Worm (Caenorhabditis elegans) whole organism, mixed stage, embryonic: ENCODE data around the gene ntl-9.
A peak's percentile ranks its signal among the peaks of the same experiment; 100 is the strongest.

Source experiments
- M03D4.4 ChIP-seq: sonication (generic microtip); optimal IDR thresholded peaks from 2 replicates; lab custom pipeline; 2017; ENCODE audit warnings: mild to moderate bottlenecking, missing genetic modification characterization, missing compliant biosample characterization
- bed-3 ChIP-seq: fragments of 200-800 bp; sonication (Bioruptor generic); optimal IDR thresholded peaks from 3 replicates; lab custom pipeline; 2018; ENCODE audit warnings: mild to moderate bottlenecking, missing genetic modification characterization, moderate library complexity, missing compliant biosample characterization
- blmp-1 ChIP-seq: fragments of 150-350 bp; optimal IDR thresholded peaks from 2 replicates; lab custom pipeline; 2014; ENCODE audit warnings: missing biosample characterization, missing genetic modification characterization
- ceh-39 ChIP-seq: fragments of 150-350 bp; optimal IDR thresholded peaks from 2 replicates; lab custom pipeline; 2014; ENCODE audit warnings: missing biosample characterization, missing genetic modification characterization
- ceh-43 ChIP-seq: fragments of 200-800 bp; sonication (Bioruptor generic); optimal IDR thresholded peaks from 2 replicates; lab custom pipeline; 2018; ENCODE audit warnings: mild to moderate bottlenecking, missing genetic modification characterization, moderate library complexity, missing compliant biosample characterization
- ceh-83 ChIP-seq: fragments of 200-800 bp; sonication (Bioruptor generic); optimal IDR thresholded peaks from 2 replicates; lab custom pipeline; 2018; ENCODE audit warnings: mild to moderate bottlenecking, missing genetic modification characterization, missing compliant biosample characterization
- ces-1 ChIP-seq: fragments of 150-350 bp; optimal IDR thresholded peaks from 2 replicates; lab custom pipeline; 2014; ENCODE audit warnings: missing biosample characterization, missing genetic modification reagents, missing genetic modification characterization
- cnd-1 ChIP-seq: fragments of 200-800 bp; sonication (Bioruptor generic); optimal IDR thresholded peaks from 2 replicates; lab custom pipeline; 2018; ENCODE audit warnings: mild to moderate bottlenecking, missing genetic modification characterization, missing compliant biosample characterization
- drap-1 ChIP-seq: fragments of 200-800 bp; sonication (Bioruptor generic); optimal IDR thresholded peaks from 3 replicates; lab custom pipeline; 2018; ENCODE audit warnings: mild to moderate bottlenecking, missing genetic modification characterization, missing compliant biosample characterization
- elt-1 ChIP-seq: sonication (generic microtip); optimal IDR thresholded peaks from 2 replicates; lab custom pipeline; 2017; ENCODE audit warnings: missing genetic modification characterization, mild to moderate bottlenecking, missing compliant biosample characterization, antibody characterized with exemption, moderate library complexity, borderline replicate concordance; ENCODE audit not compliant: insufficient read depth
- elt-3 ChIP-seq: fragments of 150-350 bp; optimal IDR thresholded peaks from 2 replicates; lab custom pipeline; 2014; ENCODE audit warnings: missing biosample characterization, missing genetic modification characterization
- flh-1 ChIP-seq: fragments of 200-800 bp; sonication (Bioruptor generic); optimal IDR thresholded peaks from 2 replicates; lab custom pipeline; 2018; ENCODE audit warnings: mild to moderate bottlenecking, missing genetic modification characterization, moderate library complexity, missing compliant biosample characterization
- ham-2 ChIP-seq: fragments of 200-800 bp; sonication (Bioruptor generic); optimal IDR thresholded peaks from 2 replicates; lab custom pipeline; 2018; ENCODE audit warnings: mild to moderate bottlenecking, missing genetic modification characterization, missing compliant biosample characterization
- hlh-1 ChIP-seq: fragments of 150-350 bp; optimal IDR thresholded peaks from 2 replicates; lab custom pipeline; 2014; ENCODE audit warnings: missing biosample characterization, missing genetic modification reagents, missing genetic modification characterization
- lin-13 ChIP-seq: fragments of 150-350 bp; optimal IDR thresholded peaks from 2 replicates; lab custom pipeline; 2014; ENCODE audit warnings: missing biosample characterization, missing genetic modification characterization
- lin-32 ChIP-seq: fragments of 200-800 bp; sonication (Bioruptor generic); optimal IDR thresholded peaks from 2 replicates; lab custom pipeline; 2018; ENCODE audit warnings: mild to moderate bottlenecking, missing genetic modification characterization, missing compliant biosample characterization
- lsy-2 ChIP-seq: fragments of 150-350 bp; optimal IDR thresholded peaks from 2 replicates; lab custom pipeline; 2014; ENCODE audit warnings: missing biosample characterization, missing genetic modification characterization
- mab-5 ChIP-seq: fragments of 150-350 bp; optimal IDR thresholded peaks from 2 replicates; lab custom pipeline; 2014; ENCODE audit warnings: missing biosample characterization, missing genetic modification characterization
- mep-1 ChIP-seq: fragments of 150-350 bp; optimal IDR thresholded peaks from 2 replicates; lab custom pipeline; 2017; ENCODE audit warnings: missing biosample characterization, missing genetic modification reagents, missing genetic modification characterization, inconsistent platforms
- mls-2 ChIP-seq: sonication (generic microtip); optimal IDR thresholded peaks from 2 replicates; lab custom pipeline; 2016; ENCODE audit warnings: mild to moderate bottlenecking, missing genetic modification characterization, moderate library complexity, missing compliant biosample characterization
- nhr-12 ChIP-seq: fragments of 150-350 bp; optimal IDR thresholded peaks from 2 replicates; lab custom pipeline; 2014; ENCODE audit warnings: missing biosample characterization, missing genetic modification characterization
- nhr-2 ChIP-seq: fragments of 150-350 bp; optimal IDR thresholded peaks from 2 replicates; lab custom pipeline; 2014; ENCODE audit warnings: missing biosample characterization, missing genetic modification characterization
- nhr-237 ChIP-seq: fragments of 150-350 bp; optimal IDR thresholded peaks from 2 replicates; lab custom pipeline; 2014; ENCODE audit warnings: missing biosample characterization, missing genetic modification characterization
- nhr-28 ChIP-seq: fragments of 150-350 bp; optimal IDR thresholded peaks from 2 replicates; lab custom pipeline; 2014; ENCODE audit warnings: missing biosample characterization, missing genetic modification characterization
- nhr-76 ChIP-seq: sonication (generic microtip); optimal IDR thresholded peaks from 2 replicates; lab custom pipeline; 2017; ENCODE audit warnings: missing biosample characterization, missing genetic modification characterization
- pha-4 ChIP-seq: fragments of 150-350 bp; optimal IDR thresholded peaks from 2 replicates; lab custom pipeline; 2018; ENCODE audit warnings: missing biosample characterization, missing genetic modification reagents, missing genetic modification characterization
- sem-2 ChIP-seq: fragments of 200-800 bp; sonication (Bioruptor generic); optimal IDR thresholded peaks from 2 replicates; lab custom pipeline; 2018; ENCODE audit warnings: mild to moderate bottlenecking, missing genetic modification characterization, missing compliant biosample characterization
- snpc-4 ChIP-seq: fragments of 150-350 bp; optimal IDR thresholded peaks from 2 replicates; lab custom pipeline; 2014; ENCODE audit warnings: missing biosample characterization, missing genetic modification characterization
- sptf-1 ChIP-seq: sonication (generic microtip); optimal IDR thresholded peaks from 2 replicates; lab custom pipeline; 2017; ENCODE audit warnings: mild to moderate bottlenecking, missing genetic modification characterization, moderate library complexity, missing compliant biosample characterization
- tbx-8 ChIP-seq: fragments of 200-800 bp; sonication (Bioruptor generic); optimal IDR thresholded peaks from 2 replicates; lab custom pipeline; 2018; ENCODE audit warnings: mild to moderate bottlenecking, missing genetic modification characterization, moderate library complexity, missing compliant biosample characterization
- unc-120 ChIP-seq: sonication (generic microtip); optimal IDR thresholded peaks from 2 replicates; lab custom pipeline; 2017; ENCODE audit warnings: missing genetic modification characterization, missing compliant biosample characterization; ENCODE audit not compliant: poor library complexity, severe bottlenecking
- unc-39 ChIP-seq: fragments of 150-350 bp; optimal IDR thresholded peaks from 2 replicates; lab custom pipeline; 2014; ENCODE audit warnings: missing biosample characterization, missing genetic modification characterization
- unc-62 ChIP-seq: fragments of 150-350 bp; optimal IDR thresholded peaks from 2 replicates; lab custom pipeline; 2014; ENCODE audit warnings: missing biosample characterization, missing genetic modification reagents, missing genetic modification characterization
- zip-8 ChIP-seq: fragments of 150-350 bp; optimal IDR thresholded peaks from 2 replicates; lab custom pipeline; 2014; ENCODE audit warnings: missing biosample characterization, missing genetic modification characterization
- ztf-11 ChIP-seq: fragments of 150-350 bp; optimal IDR thresholded peaks from 2 replicates; lab custom pipeline; 2014; ENCODE audit warnings: missing biosample characterization, missing genetic modification characterization

Gene ntl-9

ce11 chrIII:4944213-4944612, at the start of gene ntl-9:
ntl-9 (plus strand) TSS chrIII:4944513.
- TF ChIP-seq nhr-28 (tag; lab: Kevin White, UChicago) (no peak), elt-3 (no peak), ztf-11 (tag; lab: Kevin White, UChicago) (no peak), blmp-1 (tag; lab: Kevin White, UChicago) (no peak), tbx-8 (GFP tag; lab: Kevin White, UChicago) (no peak), drap-1 (no peak), elt-1 (tag; lab: Kevin White, UChicago) (no peak), snpc-4 (tag; lab: Kevin White, UChicago) (no peak), ceh-83 (GFP tag; lab: Kevin White, UChicago) (no peak)

ce11 chrIII:4895313-4895712, 49.0 kb upstream of the ntl-9 start:
- no peak for TF ChIP-seq M03D4.4 (tag; lab: Kevin White, UChicago)
- no peak for TF ChIP-seq snpc-4 (tag; lab: Kevin White, UChicago)
- no peak for TF ChIP-seq elt-3
- TF ChIP-seq flh-1 (GFP tag; lab: Kevin White, UChicago) = no peak
- TF ChIP-seq nhr-28 (tag; lab: Kevin White, UChicago) = no peak
- TF ChIP-seq unc-120 = no peak
- TF ChIP-seq lin-13 (tag; lab: Kevin White, UChicago) = no peak

- no peak for TF ChIP-seq nhr-2 (tag; lab: Kevin White, UChicago)
- TF ChIP-seq elt-3 = no peak
- no peak for TF ChIP-seq ceh-39 (tag; lab: Kevin White, UChicago)
- no peak for TF ChIP-seq sem-2 (GFP tag; lab: Kevin White, UChicago)
- no peak for TF ChIP-seq hlh-1 (tag; lab: Kevin White, UChicago)
- TF ChIP-seq cnd-1 = no peak
- no peak for TF ChIP-seq snpc-4 (tag; lab: Kevin White, UChicago)
- TF ChIP-seq elt-1 (tag; lab: Kevin White, UChicago) = no peak
- no peak for TF ChIP-seq lsy-2 (tag; lab: Kevin White, UChicago)
- TF ChIP-seq ztf-11 (tag; lab: Kevin White, UChicago) = no peak
- TF ChIP-seq bed-3 = no peak
- no peak for TF ChIP-seq mep-1 (tag; lab: Kevin White, UChicago)
- TF ChIP-seq M03D4.4 (tag; lab: Kevin White, UChicago) = no peak
- no peak for TF ChIP-seq ceh-83 (GFP tag; lab: Kevin White, UChicago)
- TF ChIP-seq sptf-1 = no peak
- TF ChIP-seq mls-2 (tag; lab: Kevin White, UChicago) = no peak
- no peak for TF ChIP-seq nhr-237 (tag; lab: Kevin White, UChicago)
- TF ChIP-seq tbx-8 (GFP tag; lab: Kevin White, UChicago) = no peak
- TF ChIP-seq mab-5 (tag; lab: Kevin White, UChicago) = no peak
Observed at ce11 chrIII:4899035-4899578, 45.2 kb upstream of the ntl-9 start, which contains the start of gene nhl-2. nhl-2 (minus strand) TSS chrIII:4899085.

ce11 chrIII:4899728-4900127, 44.6 kb upstream of the ntl-9 start:
- TF ChIP-seq elt-3 (peak; percentile 69), lin-13 (tag; lab: Kevin White, UChicago) (peak; percentile 91), ces-1 (GFP tag; lab: Kevin White, UChicago) (peak; percentile 84), sptf-1 (peak; percentile 88), mab-5 (tag; lab: Kevin White, UChicago) (peak; percentile 61), blmp-1 (tag; lab: Kevin White, UChicago) (peak; percentile 89), nhr-28 (tag; lab: Kevin White, UChicago) (no peak), nhr-237 (tag; lab: Kevin White, UChicago) (peak; percentile 97), ceh-39 (tag; lab: Kevin White, UChicago) (peak; percentile 85), unc-120 (peak; percentile 89), snpc-4 (tag; lab: Kevin White, UChicago) (no peak), flh-1 (GFP tag; lab: Kevin White, UChicago) (no peak), drap-1 (peak; percentile 84), tbx-8 (GFP tag; lab: Kevin White, UChicago) (peak; percentile 41), bed-3 (no peak), mls-2 (tag; lab: Kevin White, UChicago) (peak; percentile 83), pha-4 (peak; percentile 98), lsy-2 (tag; lab: Kevin White, UChicago) (peak; percentile 88), unc-62 (GFP tag; lab: Kevin White, UChicago) (peak; percentile 95), zip-8 (peak; percentile 42), nhr-76 (tag; lab: Kevin White, UChicago) (peak; percentile 29), ceh-83 (GFP tag; lab: Kevin White, UChicago) (no peak), cnd-1 (peak; percentile 86), lin-32 (GFP tag; lab: Kevin White, UChicago) (peak; percentile 30), ham-2 (GFP tag; lab: Kevin White, UChicago) (peak; percentile 92), sem-2 (GFP tag; lab: Kevin White, UChicago) (no peak), mep-1 (tag; lab: Kevin White, UChicago) (peak; percentile 96), M03D4.4 (tag; lab: Kevin White, UChicago) (peak; percentile 86), nhr-2 (tag; lab: Kevin White, UChicago) (peak; percentile 50), unc-39 (tag; lab: Kevin White, UChicago) (peak; percentile 47), ztf-11 (tag; lab: Kevin White, UChicago) (peak; percentile 91), ceh-43 (peak; percentile 52), elt-1 (tag; lab: Kevin White, UChicago) (no peak), nhr-12 (tag; lab: Kevin White, UChicago) (peak; percentile 72), hlh-1 (tag; lab: Kevin White, UChicago) (peak; percentile 84)
